Fruit fly (Drosophila melanogaster) whole organism, prepupa: ENCODE measurements around the gene NHP2.

Source experiments
- CG10669 ChIP-seq: fragments of 200-800 bp; sonication (Bioruptor generic); optimal IDR thresholded peaks from 3 replicates; lab custom pipeline; 2018; ENCODE audit warnings: missing biosample characterization, mild to moderate bottlenecking, missing genetic modification characterization, moderate library complexity
- CG11762 ChIP-seq: fragments of 200-800 bp; sonication (Bioruptor generic); optimal IDR thresholded peaks from 3 replicates; lab custom pipeline; 2016; ENCODE audit warnings: missing biosample characterization, missing genetic modification characterization; ENCODE audit not compliant: insufficient read depth
- CG15336 ChIP-seq: fragments of 200-800 bp; sonication (Bioruptor generic); IDR thresholded peaks from 2 replicates; pipeline ENCODE4 v1.3.6; 2022; ENCODE audit warnings: missing biosample characterization, missing genetic modification characterization
- CG1621 ChIP-seq: fragments of 200-800 bp; sonication (Bioruptor generic); optimal IDR thresholded peaks from 3 replicates; lab custom pipeline; 2018; ENCODE audit warnings: missing biosample characterization, mild to moderate bottlenecking, missing genetic modification characterization
- CG16779 ChIP-seq: fragments of 200-800 bp; sonication (Bioruptor generic); optimal IDR thresholded peaks from 3 replicates; lab custom pipeline; 2017; ENCODE audit warnings: missing biosample characterization, mild to moderate bottlenecking, missing genetic modification characterization
- CG3032 ChIP-seq: fragments of 200-800 bp; optimal IDR thresholded peaks from 2 replicates; lab custom pipeline; 2019; ENCODE audit warnings: missing biosample characterization, mild to moderate bottlenecking, missing genetic modification characterization, moderate library complexity
- CG31627 ChIP-seq: fragments of 200-800 bp; sonication (Bioruptor generic); optimal IDR thresholded peaks from 3 replicates; lab custom pipeline; 2016; ENCODE audit warnings: missing biosample characterization, missing genetic modification characterization
- CG32006 ChIP-seq: fragments of 200-800 bp; sonication (Bioruptor generic); optimal IDR thresholded peaks from 3 replicates; lab custom pipeline; 2017; ENCODE audit warnings: missing biosample characterization, mild to moderate bottlenecking, missing genetic modification characterization
- CG3919 ChIP-seq: fragments of 200-800 bp; sonication (Bioruptor generic); optimal IDR thresholded peaks from 3 replicates; lab custom pipeline; 2016; ENCODE audit warnings: missing biosample characterization, missing genetic modification characterization
- CG4318 ChIP-seq: fragments of 200-800 bp; sonication (Bioruptor generic); optimal IDR thresholded peaks from 3 replicates; lab custom pipeline; 2017; ENCODE audit warnings: missing biosample characterization, mild to moderate bottlenecking, missing genetic modification characterization
- CG6163 ChIP-seq: fragments of 200-800 bp; sonication (Bioruptor generic); IDR thresholded peaks from 3 replicates; pipeline ENCODE4 v1.3.6; 2022; ENCODE audit warnings: missing biosample characterization, missing genetic modification characterization
- CG6808 ChIP-seq: fragments of 200-800 bp; sonication (Bioruptor generic); optimal IDR thresholded peaks from 3 replicates; lab custom pipeline; 2017; ENCODE audit warnings: missing biosample characterization, missing genetic modification characterization, mild to moderate bottlenecking, moderate library complexity, missing genetic modification reagents
- CG6854 ChIP-seq: fragments of 200-800 bp; sonication (Bioruptor generic); optimal IDR thresholded peaks from 2 replicates; lab custom pipeline; 2017; ENCODE audit warnings: missing biosample characterization, mild to moderate bottlenecking, missing genetic modification characterization
- CG8119 ChIP-seq: fragments of 200-800 bp; sonication (Bioruptor generic); IDR thresholded peaks from 3 replicates; pipeline ENCODE4 v1.3.6; 2022; ENCODE audit warnings: missing biosample characterization, missing genetic modification characterization
- CG8319 ChIP-seq: fragments of 200-800 bp; sonication (Bioruptor generic); optimal IDR thresholded peaks from 3 replicates; lab custom pipeline; 2016; ENCODE audit warnings: missing biosample characterization, missing genetic modification characterization
- CG8632 ChIP-seq: fragments of 200-800 bp; sonication (Bioruptor generic); optimal IDR thresholded peaks from 3 replicates; lab custom pipeline; 2016; ENCODE audit warnings: missing biosample characterization, missing genetic modification characterization
- CG9139 ChIP-seq: fragments of 200-800 bp; sonication (Bioruptor generic); optimal IDR thresholded peaks from 3 replicates; lab custom pipeline; 2017; ENCODE audit warnings: missing biosample characterization, mild to moderate bottlenecking, missing genetic modification characterization
- Eip75B ChIP-seq: fragments of 200-800 bp; sonication (Bioruptor generic); optimal IDR thresholded peaks from 3 replicates; lab custom pipeline; 2016; ENCODE audit warnings: missing biosample characterization, missing genetic modification characterization
- Eip78C ChIP-seq: fragments of 200-800 bp; sonication (Bioruptor generic); peaks from one replicate; lab custom pipeline; 2016; ENCODE audit warnings: missing biosample characterization, missing genetic modification characterization
- Eip93F ChIP-seq: fragments of 200-800 bp; sonication (Bioruptor generic); optimal IDR thresholded peaks from 2 replicates; lab custom pipeline; 2016; ENCODE audit warnings: missing biosample characterization, mild to moderate bottlenecking, missing genetic modification characterization
- Ets21C ChIP-seq: fragments of 200-800 bp; sonication (Bioruptor generic); optimal IDR thresholded peaks from 3 replicates; lab custom pipeline; 2016; ENCODE audit warnings: missing biosample characterization, missing genetic modification characterization
- Gug ChIP-seq: fragments of 200-800 bp; sonication (Bioruptor generic); IDR thresholded peaks from 2 replicates; pipeline ENCODE4 v1.3.6; 2022; ENCODE audit warnings: missing biosample characterization, missing genetic modification characterization
- Hr38 ChIP-seq: sonication (Bioruptor generic); optimal IDR thresholded peaks from 2 replicates; lab custom pipeline; 2016; ENCODE audit warnings: missing biosample characterization, missing genetic modification characterization
- Hr39 ChIP-seq: fragments of 200-800 bp; sonication (Bioruptor generic); optimal IDR thresholded peaks from 2 replicates; lab custom pipeline; 2016; ENCODE audit warnings: missing biosample characterization, missing genetic modification characterization
- Hr4 ChIP-seq: fragments of 200-800 bp; sonication (Bioruptor generic); optimal IDR thresholded peaks from 3 replicates; lab custom pipeline; 2016; ENCODE audit warnings: missing biosample characterization, missing genetic modification characterization
- Lpt ChIP-seq: fragments of 200-800 bp; sonication (Bioruptor generic); optimal IDR thresholded peaks from 3 replicates; lab custom pipeline; 2016; ENCODE audit warnings: missing biosample characterization, missing genetic modification characterization
- Met ChIP-seq: fragments of 200-800 bp; sonication (Bioruptor generic); optimal IDR thresholded peaks from 3 replicates; lab custom pipeline; 2016; ENCODE audit warnings: missing biosample characterization, missing genetic modification characterization
- Smox ChIP-seq: fragments of 200-800 bp; sonication (Bioruptor generic); optimal IDR thresholded peaks from 3 replicates; lab custom pipeline; 2016; ENCODE audit warnings: missing biosample characterization, missing genetic modification characterization
- Sox102F ChIP-seq: fragments of 200-800 bp; sonication (Bioruptor generic); optimal IDR thresholded peaks from 2 replicates; lab custom pipeline; 2016; ENCODE audit warnings: missing biosample characterization, mild to moderate bottlenecking, missing genetic modification characterization
- cyc ChIP-seq: fragments of 200-800 bp; sonication (Bioruptor generic); optimal IDR thresholded peaks from 3 replicates; lab custom pipeline; 2016; ENCODE audit warnings: missing biosample characterization, missing genetic modification characterization
- eg ChIP-seq: fragments of 200-800 bp; sonication (Bioruptor generic); IDR thresholded peaks from 3 replicates; pipeline ENCODE4 v1.3.6; 2022; ENCODE audit warnings: missing biosample characterization, missing genetic modification characterization
- esn ChIP-seq: fragments of 200-800 bp; sonication (Bioruptor generic); optimal IDR thresholded peaks from 2 replicates; lab custom pipeline; 2016; ENCODE audit warnings: missing biosample characterization, mild to moderate bottlenecking, missing genetic modification characterization, moderate library complexity
- fd59A ChIP-seq: fragments of 200-800 bp; sonication (Bioruptor generic); optimal IDR thresholded peaks from 2 replicates; lab custom pipeline; 2017; ENCODE audit warnings: missing biosample characterization, mild to moderate bottlenecking, missing genetic modification characterization, missing genetic modification reagents
- fd85E ChIP-seq: fragments of 200-800 bp; sonication (Bioruptor generic); optimal IDR thresholded peaks from 3 replicates; lab custom pipeline; 2016; ENCODE audit warnings: missing biosample characterization, missing genetic modification characterization
- fkh ChIP-seq: fragments of 200-800 bp; sonication (Bioruptor generic); optimal IDR thresholded peaks from 3 replicates; lab custom pipeline; 2017; ENCODE audit warnings: missing biosample characterization, mild to moderate bottlenecking, missing genetic modification characterization, moderate library complexity
- lz ChIP-seq: fragments of 200-800 bp; sonication (Bioruptor generic); optimal IDR thresholded peaks from 3 replicates; lab custom pipeline; 2016; ENCODE audit warnings: missing biosample characterization, missing genetic modification characterization
- net ChIP-seq: fragments of 200-800 bp; sonication (Bioruptor generic); optimal IDR thresholded peaks from 3 replicates; lab custom pipeline; 2016; ENCODE audit warnings: missing biosample characterization, missing genetic modification characterization
- pdm3 ChIP-seq: fragments of 200-800 bp; sonication (Bioruptor generic); optimal IDR thresholded peaks from 3 replicates; lab custom pipeline; 2016; ENCODE audit warnings: missing biosample characterization, missing genetic modification characterization
- ss ChIP-seq, 2 experiments: fragments of 200-800 bp; sonication (Bioruptor generic); optimal IDR thresholded peaks; 2 replicates in 1 of 2; 3 replicates in 1 of 2; lab custom pipeline; 2017 to 2018; ENCODE audit warnings: mild to moderate bottlenecking in 2 of 2, missing biosample characterization in 2 of 2, missing genetic modification characterization in 2 of 2, moderate library complexity in 1 of 2
- svp ChIP-seq: fragments of 200-800 bp; sonication (Bioruptor generic); peaks from one replicate; lab custom pipeline; 2016; ENCODE audit warnings: missing biosample characterization, missing genetic modification characterization
- topi ChIP-seq: fragments of 200-800 bp; sonication (Bioruptor generic); optimal IDR thresholded peaks from 3 replicates; lab custom pipeline; 2016; ENCODE audit warnings: missing biosample characterization, missing genetic modification characterization
- vri ChIP-seq: fragments of 200-800 bp; sonication (Bioruptor generic); optimal IDR thresholded peaks from 3 replicates; lab custom pipeline; 2016; ENCODE audit warnings: missing biosample characterization, mild to moderate bottlenecking, missing genetic modification characterization

The NHP2 gene

dm6 chr3L:14781082-14781862 is 20.7 kb downstream of the NHP2 start (continued):
- TF ChIP-seq CG6808 (GFP tag; lab: Kevin White, UChicago) (peak; percentile 78), CG6163 (GFP tag; lab: Robert Waterston, UW) (peak; percentile 80), lz (GFP tag; lab: Kevin White, UChicago) (peak; percentile 52), Ets21C (peak; percentile 33), Smox (GFP tag; lab: Kevin White, UChicago) (no peak), net (peak; percentile 56), Hr39 (GFP tag; lab: Kevin White, UChicago) (peak; percentile 56), cyc (peak; percentile 59), CG3919 (GFP tag; lab: Kevin White, UChicago) (peak; percentile 67), CG3032 (tag; lab: Kevin White, UChicago) (peak; percentile 39)

- TF ChIP-seq Gug (no peak), svp (peak; percentile 52), CG4318 (GFP tag; lab: Kevin White, UChicago) (no peak), ss (GFP tag; optimal IDR thresholded peaks at IDR 0.05; lab: Kevin White, UChicago) (no peak), CG16779 (peak; percentile 28), Eip93F (no peak), Eip78C (GFP tag; lab: Kevin White, UChicago) (no peak), Eip75B (GFP tag; lab: Kevin White, UChicago) (no peak), CG10669 (GFP tag; lab: Kevin White, UChicago) (no peak), Met (GFP tag; lab: Kevin White, UChicago) (no peak), vri (GFP tag; lab: Kevin White, UChicago) (peak; percentile 21), CG3919 (GFP tag; lab: Kevin White, UChicago) (no peak), CG32006 (GFP tag; lab: Kevin White, UChicago) (no peak), fkh (GFP tag; lab: Kevin White, UChicago) (peak; percentile 92)
Measured at dm6 chr3L:14780187-14780586, 21.8 kb downstream of the NHP2 start.

- no peak for TF ChIP-seq Lpt (GFP tag; lab: Kevin White, UChicago)
- no peak for TF ChIP-seq fd85E (GFP tag; lab: Kevin White, UChicago)
- TF ChIP-seq CG1621 (tag; lab: Kevin White, UChicago), result no peak
- TF ChIP-seq Hr38 (GFP tag; lab: Kevin White, UChicago), result no peak
- TF ChIP-seq CG8319 (GFP tag; lab: Kevin White, UChicago), result no peak
- TF ChIP-seq svp, result peak; percentile 88
- TF ChIP-seq ss (GFP tag; optimal IDR thresholded peaks at IDR 0.05; lab: Kevin White, UChicago), result no peak
- peak; percentile 41 for TF ChIP-seq Eip78C (GFP tag; lab: Kevin White, UChicago)
- no peak for TF ChIP-seq CG8632 (GFP tag; lab: Kevin White, UChicago)
- TF ChIP-seq topi (GFP tag; lab: Kevin White, UChicago), result no peak
- TF ChIP-seq vri (GFP tag; lab: Kevin White, UChicago), result no peak
- TF ChIP-seq CG11762 (GFP tag; lab: Kevin White, UChicago), result no peak
- no peak for TF ChIP-seq net
Measured at dm6 chr3L:14779289-14779688, 22.7 kb downstream of the NHP2 start.

- TF ChIP-seq fd59A (GFP tag; lab: Kevin White, UChicago) (no peak), CG6854 (GFP tag; lab: Kevin White, UChicago) (peak; percentile 32), lz (GFP tag; lab: Kevin White, UChicago) (peak; percentile 47), Eip78C (GFP tag; lab: Kevin White, UChicago) (peak; percentile 88), CG3032 (tag; lab: Kevin White, UChicago) (peak; percentile 19), CG15336 (0 out of 2 replicates have a peak, but pooled peaks have one; percentile 23), esn (GFP tag; lab: Kevin White, UChicago) (peak; percentile 51), eg (GFP tag; lab: Robert Waterston, UW) (no peak; the same call in 1 of the 3 replicates), CG10669 (GFP tag; lab: Kevin White, UChicago) (no peak), CG9139 (no peak), Hr4 (no peak), CG31627 (peak; percentile 19), Sox102F (GFP tag; lab: Kevin White, UChicago) (no peak), CG8632 (GFP tag; lab: Kevin White, UChicago) (no peak), pdm3 (GFP tag; lab: Kevin White, UChicago) (no peak), svp (peak; percentile 76), CG8119 (peak; percentile 18; the same call in 1 of the 3 replicates), CG11762 (GFP tag; lab: Kevin White, UChicago) (no peak)
Measured at dm6 chr3L:14775711-14776660, 26.0 kb downstream of the NHP2 start, which contains the start of gene mop. Gene mop (minus strand): TSS chr3L:14776129.
